Worm (Caenorhabditis elegans) whole organism, midembryonic: ENCODE measurements around the gene F36D4.4.

Experiments used
- cog-1 ChIP-seq: sonication (generic microtip); optimal IDR thresholded peaks from 2 replicates; lab custom pipeline; 2016; ENCODE audit warnings: missing genetic modification characterization, missing compliant biosample characterization
- flt-1 ChIP-seq: fragments of 200-800 bp; sonication (Bioruptor generic); IDR thresholded peaks from 2 replicates; pipeline ENCODE4 v1.3.6; 2022; ENCODE audit warnings: missing genetic modification characterization, missing compliant biosample characterization
- klf-2 ChIP-seq: fragments of 200-800 bp; sonication (Bioruptor generic); conservative IDR thresholded peaks from 2 replicates; pipeline ENCODE4 v1.3.6; 2022; ENCODE audit warnings: missing genetic modification reagents, missing genetic modification characterization, missing compliant biosample characterization
- med-1 ChIP-seq: sonication (generic microtip); optimal IDR thresholded peaks from 2 replicates; lab custom pipeline; 2017; ENCODE audit warnings: missing genetic modification characterization, mild to moderate bottlenecking, missing compliant biosample characterization, antibody characterized with exemption, missing genetic modification reagents; ENCODE audit not compliant: insufficient read depth
- ref-1 ChIP-seq: fragments of 200-800 bp; sonication (Bioruptor generic); conservative IDR thresholded peaks from 2 replicates; pipeline ENCODE4 v1.3.6; 2022; ENCODE audit warnings: missing genetic modification reagents, missing genetic modification characterization, missing compliant biosample characterization
- tab-1 ChIP-seq: fragments of 200-800 bp; sonication (Bioruptor generic); IDR thresholded peaks from 2 replicates; pipeline ENCODE4 v1.3.6; 2022; ENCODE audit warnings: missing genetic modification characterization, missing compliant biosample characterization
- ztf-23 ChIP-seq: fragments of 200-800 bp; sonication (Bioruptor generic); IDR thresholded peaks from 2 replicates; pipeline ENCODE4 v1.3.6; 2022; ENCODE audit warnings: missing genetic modification reagents, missing genetic modification characterization, missing compliant biosample characterization
- ztf-29 ChIP-seq: fragments of 200-800 bp; sonication (Bioruptor generic); IDR thresholded peaks from 2 replicates; pipeline ENCODE4 v1.3.6; 2022; ENCODE audit warnings: missing genetic modification reagents, missing genetic modification characterization, missing compliant biosample characterization

- TF ChIP-seq cog-1 (tag; lab: Kevin White, UChicago) (no peak), flt-1 (GFP tag; lab: Robert Waterston, UW) (no peak), ztf-23 (no peak), ref-1 (GFP tag; lab: Robert Waterston, UW) (no peak), med-1 (GFP tag; lab: Kevin White, UChicago) (no peak), klf-2 (no peak), ztf-29 (no peak), tab-1 (GFP tag; lab: Robert Waterston, UW) (no peak)
These were observed 43.4 kb downstream of the F36D4.4 start, which contains the start of gene E02C12.6 for ce11 chrV:9370986-9371385.
